Fruit fly (Drosophila melanogaster) whole organism, prepupa: ENCODE measurements around the gene CG8562.

Source experiments
- CG15336 ChIP-seq: fragments of 200-800 bp; sonication (Bioruptor generic); IDR thresholded peaks from 2 replicates; pipeline ENCODE4 v1.3.6; 2022; ENCODE audit warnings: missing biosample characterization, missing genetic modification characterization
- CG8119 ChIP-seq: fragments of 200-800 bp; sonication (Bioruptor generic); IDR thresholded peaks from 3 replicates; pipeline ENCODE4 v1.3.6; 2022; ENCODE audit warnings: missing biosample characterization, missing genetic modification characterization
- CG8632 ChIP-seq: fragments of 200-800 bp; sonication (Bioruptor generic); optimal IDR thresholded peaks from 3 replicates; lab custom pipeline; 2016; ENCODE audit warnings: missing biosample characterization, missing genetic modification characterization
- Eip93F ChIP-seq: fragments of 200-800 bp; sonication (Bioruptor generic); optimal IDR thresholded peaks from 2 replicates; lab custom pipeline; 2016; ENCODE audit warnings: missing biosample characterization, mild to moderate bottlenecking, missing genetic modification characterization
- Lpt ChIP-seq: fragments of 200-800 bp; sonication (Bioruptor generic); optimal IDR thresholded peaks from 3 replicates; lab custom pipeline; 2016; ENCODE audit warnings: missing biosample characterization, missing genetic modification characterization
- OdsH ChIP-seq: fragments of 200-800 bp; sonication (Bioruptor generic); optimal IDR thresholded peaks from 3 replicates; lab custom pipeline; 2016; ENCODE audit warnings: missing biosample characterization, missing genetic modification characterization
- acj6 ChIP-seq: fragments of 200-800 bp; sonication (Bioruptor generic); optimal IDR thresholded peaks from 3 replicates; lab custom pipeline; 2016; ENCODE audit warnings: missing biosample characterization, missing genetic modification characterization
- fkh ChIP-seq: fragments of 200-800 bp; sonication (Bioruptor generic); optimal IDR thresholded peaks from 3 replicates; lab custom pipeline; 2017; ENCODE audit warnings: missing biosample characterization, mild to moderate bottlenecking, missing genetic modification characterization, moderate library complexity
- ss ChIP-seq, 2 experiments: fragments of 200-800 bp; sonication (Bioruptor generic); optimal IDR thresholded peaks; 2 replicates in 1 of 2; 3 replicates in 1 of 2; lab custom pipeline; 2017 to 2018; ENCODE audit warnings: mild to moderate bottlenecking in 2 of 2, missing biosample characterization in 2 of 2, missing genetic modification characterization in 2 of 2, moderate library complexity in 1 of 2

DNA sequence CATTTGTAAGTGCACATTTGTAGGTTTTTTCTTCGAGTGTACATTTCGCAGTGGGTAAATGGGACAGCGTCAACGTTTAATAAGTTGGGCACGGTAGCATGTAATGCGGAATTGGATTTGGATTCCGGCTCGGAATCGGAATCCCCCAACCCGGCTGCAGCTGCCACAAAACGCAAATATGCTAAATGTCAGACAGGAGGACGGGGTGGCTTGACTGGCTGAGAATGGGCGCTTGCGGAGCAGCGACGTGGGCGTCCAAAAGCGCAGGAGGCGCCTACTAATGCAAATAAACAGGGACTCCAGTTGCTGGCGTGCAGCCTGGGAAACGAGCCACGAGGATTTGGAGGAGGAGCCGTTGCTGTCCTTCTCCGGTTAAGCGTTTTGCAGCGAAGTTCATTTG is 10.3 kb upstream of the CG8562 start, which contains the start of gene CG8564:
- TF ChIP-seq CG8632 (GFP tag; lab: Kevin White, UChicago) (no peak), Eip93F (GFP tag; lab: Kevin White, UChicago) (no peak), CG8119 (no peak), fkh (no peak), OdsH (no peak), ss (GFP tag; optimal IDR thresholded peaks at IDR 0.05; lab: Kevin White, UChicago) (no peak), Lpt (GFP tag; lab: Kevin White, UChicago) (no peak), acj6 (no peak), CG15336 (GFP tag; lab: Robert Waterston, UW) (no peak)
